In the genomic region with DNA sequence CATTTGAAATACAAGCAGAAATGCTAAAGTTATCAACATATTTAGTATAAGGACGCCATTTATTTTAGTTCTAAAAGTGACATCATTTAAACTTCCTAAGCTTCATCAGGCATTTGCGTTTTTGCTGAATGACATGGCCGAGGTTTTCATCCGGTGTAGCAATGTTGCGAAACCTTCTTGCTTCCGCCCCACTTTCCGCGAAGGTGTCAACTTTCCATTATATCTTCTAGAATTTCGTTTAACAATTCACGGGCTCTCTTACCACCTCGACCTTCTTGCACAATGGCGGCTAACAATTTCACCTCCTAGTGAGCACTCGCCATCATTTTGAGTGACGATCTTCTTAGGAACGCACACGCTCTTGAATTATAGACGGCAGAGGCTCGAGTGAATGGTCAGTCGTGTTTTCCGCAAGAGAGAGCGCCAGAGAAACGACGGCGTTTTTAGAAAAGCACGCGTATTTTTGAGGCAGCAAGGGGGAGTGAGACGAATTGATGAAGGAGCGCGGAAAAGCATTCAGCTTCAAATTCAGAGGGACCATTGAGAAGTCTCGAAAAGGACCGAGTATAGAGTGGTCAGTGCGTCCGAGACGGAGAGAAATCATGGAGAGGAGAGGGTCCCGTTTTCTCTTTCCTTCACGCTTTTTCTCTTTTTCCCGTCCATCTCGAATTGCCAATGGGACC, we compare ENCODE assay signal across 8 worm cellular contexts.
TF ChIP-seq lines count a peak whose summit lies in the region.

No protein-coding gene starts in this region.

TF ChIP-seq in whole organism, L1 larva, 84 proteins besides CTCF, POLR2A, EP300 and RAD21 (continues in another document):
- no peak for TF ChIP-seq sup-37 (GFP tag; optimal IDR thresholded peaks at IDR 0.05; lab: Kevin White, UChicago)
- no peak for TF ChIP-seq unc-30 (tag; optimal IDR thresholded peaks at IDR 0.05; lab: Kevin White, UChicago)
- TF ChIP-seq pag-3 (tag; optimal IDR thresholded peaks at IDR 0.05; lab: Kevin White, UChicago; ENCODE audit: borderline replicate concordance, insufficient read depth), result no peak
- TF ChIP-seq C04F5.9 (tag; optimal IDR thresholded peaks at IDR 0.05; lab: Kevin White, UChicago), result no peak
- no peak for TF ChIP-seq zag-1 (tag; optimal IDR thresholded peaks at IDR 0.05; lab: Kevin White, UChicago)
- no peak for TF ChIP-seq blmp-1 (tag; optimal IDR thresholded peaks at IDR 0.05; lab: Kevin White, UChicago)
- TF ChIP-seq nhr-71 (tag; optimal IDR thresholded peaks at IDR 0.05; lab: Kevin White, UChicago), result peak; percentile 40
- TF ChIP-seq nhr-19 (GFP tag; conservative IDR thresholded peaks at IDR 0.05; lab: Robert Waterston, UW), result no peak
- no peak for TF ChIP-seq isw-1 (GFP tag; IDR thresholded peaks at IDR 0.05; lab: Robert Waterston, UW)
- no peak for TF ChIP-seq swsn-7 (tag; optimal IDR thresholded peaks at IDR 0.05; lab: Kevin White, UChicago)

TF ChIP-seq in whole organism, L2 larva, 48 proteins besides CTCF, POLR2A, EP300 and RAD21 (continues in another document):
- TF ChIP-seq gmeb-1 (tag; optimal IDR thresholded peaks at IDR 0.05; lab: Kevin White, UChicago) (no peak), lsy-2 (tag; optimal IDR thresholded peaks at IDR 0.05; lab: Kevin White, UChicago) (no peak), dmd-4 (tag; optimal IDR thresholded peaks at IDR 0.05; lab: Kevin White, UChicago) (no peak), nhr-23 (tag; optimal IDR thresholded peaks at IDR 0.05; lab: Kevin White, UChicago) (no peak), nhr-6 (tag; optimal IDR thresholded peaks at IDR 0.05; lab: Kevin White, UChicago) (no peak), nhr-237 (tag; optimal IDR thresholded peaks at IDR 0.05; lab: Kevin White, UChicago) (no peak), elt-1 (tag; optimal IDR thresholded peaks at IDR 0.05; lab: Kevin White, UChicago) (no peak), sem-4 (tag; optimal IDR thresholded peaks at IDR 0.05; lab: Kevin White, UChicago) (no peak), nhr-129 (tag; optimal IDR thresholded peaks at IDR 0.05; lab: Kevin White, UChicago) (peak; percentile 33), unc-55 (GFP tag; optimal IDR thresholded peaks at IDR 0.05; lab: Kevin White, UChicago) (peak; percentile 50), F13H6.1 (tag; optimal IDR thresholded peaks at IDR 0.05; lab: Kevin White, UChicago) (peak; percentile 71)

TF ChIP-seq in whole organism, L3 larva, 47 proteins besides CTCF, POLR2A, EP300 and RAD21:
- TF ChIP-seq pqm-1 (tag; optimal IDR thresholded peaks at IDR 0.05; lab: Kevin White, UChicago), result no peak
- no peak for TF ChIP-seq nhr-12 (tag; optimal IDR thresholded peaks at IDR 0.05; lab: Kevin White, UChicago)
- peak; percentile 50 for TF ChIP-seq lin-39 (tag; optimal IDR thresholded peaks at IDR 0.05; lab: Kevin White, UChicago)
- TF ChIP-seq nfya-1 (tag; optimal IDR thresholded peaks at IDR 0.05; lab: Kevin White, UChicago; ENCODE audit: insufficient read depth), result peak; percentile 73
- TF ChIP-seq ceh-9 (tag; optimal IDR thresholded peaks at IDR 0.05; lab: Kevin White, UChicago), result no peak
- TF ChIP-seq lin-15B (tag; optimal IDR thresholded peaks at IDR 0.05; lab: Kevin White, UChicago), result no peak
- peak; percentile 28 for TF ChIP-seq mdl-1 (tag; optimal IDR thresholded peaks at IDR 0.05; lab: Kevin White, UChicago)
- no peak for TF ChIP-seq fkh-2 (tag; optimal IDR thresholded peaks at IDR 0.05; lab: Kevin White, UChicago)
- TF ChIP-seq hmg-11 (tag; optimal IDR thresholded peaks at IDR 0.05; lab: Kevin White, UChicago), result peak; percentile 19
- TF ChIP-seq nhr-237 (tag; optimal IDR thresholded peaks at IDR 0.05; lab: Kevin White, UChicago), result no peak
- TF ChIP-seq sea-2 (GFP tag; optimal IDR thresholded peaks at IDR 0.05; lab: Kevin White, UChicago), result no peak

TF ChIP-seq in whole organism, L4 larva, 104 proteins besides CTCF, POLR2A, EP300 and RAD21 (continues in another document):
- peak; percentile 20; the same call in 1 of the 2 replicates for TF ChIP-seq set-16 (GFP tag; IDR thresholded peaks at IDR 0.05; lab: Robert Waterston, UW)
- no peak for TF ChIP-seq aly-2 (tag; optimal IDR thresholded peaks at IDR 0.05; lab: Kevin White, UChicago)
- TF ChIP-seq rbr-2 (tag; optimal IDR thresholded peaks at IDR 0.05; lab: Kevin White, UChicago), result peak; percentile 27
- TF ChIP-seq hlh-11 (tag; optimal IDR thresholded peaks at IDR 0.05; lab: Kevin White, UChicago), result peak; percentile 12
- TF ChIP-seq mdl-1 (tag; optimal IDR thresholded peaks at IDR 0.05; lab: Kevin White, UChicago), result peak in 1 of 2 experiments; percentile 67
- peak; percentile 9 for TF ChIP-seq aha-1 (tag; lab: Kevin White, UChicago)
- no peak for TF ChIP-seq fkh-10 (GFP tag; optimal IDR thresholded peaks at IDR 0.05; lab: Kevin White, UChicago)
- TF ChIP-seq Y75B8A.6 (GFP tag; IDR thresholded peaks at IDR 0.05; lab: Robert Waterston, UW), result no peak
- no peak for TF ChIP-seq F26F4.8 (GFP tag; conservative IDR thresholded peaks at IDR 0.05; lab: Robert Waterston, UW)
- 0 out of 2 replicates have a peak, but pooled peaks have one; percentile 47 for TF ChIP-seq egl-43 (GFP tag; IDR thresholded peaks at IDR 0.05; lab: Robert Waterston, UW)
- no peak for TF ChIP-seq jun-1 (tag; optimal IDR thresholded peaks at IDR 0.05; lab: Kevin White, UChicago)

TF ChIP-seq in whole organism, early embryonic, 17 proteins besides CTCF, POLR2A, EP300 and RAD21:
- TF ChIP-seq hnd-1 (tag; optimal IDR thresholded peaks at IDR 0.05; lab: Kevin White, UChicago) (no peak), ceh-36 (tag; optimal IDR thresholded peaks at IDR 0.05; lab: Kevin White, UChicago) (no peak), tbx-37 (GFP tag; conservative IDR thresholded peaks at IDR 0.05; lab: Robert Waterston, UW) (no peak), F13C5.2 (tag; optimal IDR thresholded peaks at IDR 0.05; lab: Kevin White, UChicago) (no peak), tra-4 (tag; optimal IDR thresholded peaks at IDR 0.05; lab: Kevin White, UChicago) (no peak), ets-7 (tag; optimal IDR thresholded peaks at IDR 0.05; lab: Kevin White, UChicago) (no peak), hmg-4 (GFP tag; optimal IDR thresholded peaks at IDR 0.05; lab: Kevin White, UChicago) (peak; percentile 8)

TF ChIP-seq in whole organism, late embryonic, 69 proteins besides CTCF, POLR2A, EP300 and RAD21 (continues in another document):
- TF ChIP-seq ceh-19 (GFP tag; optimal IDR thresholded peaks at IDR 0.05; lab: Kevin White, UChicago), result peak; percentile 3
- TF ChIP-seq hlh-6 (tag; optimal IDR thresholded peaks at IDR 0.05; lab: Kevin White, UChicago), result no peak
- TF ChIP-seq nhr-11 (tag; optimal IDR thresholded peaks at IDR 0.05; lab: Kevin White, UChicago), result no peak
- no peak for TF ChIP-seq dve-1 (tag; optimal IDR thresholded peaks at IDR 0.05; lab: Kevin White, UChicago)
- no peak for TF ChIP-seq ceh-14 (tag; optimal IDR thresholded peaks at IDR 0.05; lab: Kevin White, UChicago)
- no peak for TF ChIP-seq pqm-1 (tag; optimal IDR thresholded peaks at IDR 0.05; lab: Kevin White, UChicago)
- no peak for TF ChIP-seq fkh-6 (tag; optimal IDR thresholded peaks at IDR 0.05; lab: Kevin White, UChicago)
- peak; percentile 4 for TF ChIP-seq ceh-18 (tag; optimal IDR thresholded peaks at IDR 0.05; lab: Kevin White, UChicago)
- no peak for TF ChIP-seq ztf-16 (tag; optimal IDR thresholded peaks at IDR 0.05; lab: Kevin White, UChicago)
- TF ChIP-seq fkh-10 (GFP tag; optimal IDR thresholded peaks at IDR 0.05; lab: Kevin White, UChicago), result no peak
- no peak for TF ChIP-seq madf-2 (tag; optimal IDR thresholded peaks at IDR 0.05; lab: Kevin White, UChicago)
- TF ChIP-seq K09A11.1 (tag; optimal IDR thresholded peaks at IDR 0.05; lab: Kevin White, UChicago; ENCODE audit: insufficient read depth), result no peak
- no peak for TF ChIP-seq tbx-2 (tag; optimal IDR thresholded peaks at IDR 0.05; lab: Kevin White, UChicago)
- no peak for TF ChIP-seq K02D7.2 (tag; optimal IDR thresholded peaks at IDR 0.05; lab: Kevin White, UChicago)

TF ChIP-seq in whole organism, mixed stage, embryonic, 35 proteins besides CTCF, POLR2A, EP300 and RAD21:
- TF ChIP-seq ces-1 (GFP tag; optimal IDR thresholded peaks at IDR 0.05; lab: Kevin White, UChicago) (peak; percentile 32), unc-120 (tag; optimal IDR thresholded peaks at IDR 0.05; lab: Kevin White, UChicago; ENCODE audit: poor library complexity, severe bottlenecking) (peak; percentile 25), flh-1 (GFP tag; optimal IDR thresholded peaks at IDR 0.05; lab: Kevin White, UChicago) (no peak)
TF ChIP-seq in whole organism, mixed stage, embryonic: peak in this region for 2.

TF ChIP-seq in whole organism, young adult, 124 proteins besides CTCF, POLR2A, EP300 and RAD21:
- TF ChIP-seq ets-4 (GFP tag; optimal IDR thresholded peaks at IDR 0.05; lab: Kevin White, UChicago), result no peak
- peak; percentile 31; the same call in 1 of the 2 replicates for TF ChIP-seq cebp-1 (GFP tag; IDR thresholded peaks at IDR 0.05; lab: Robert Waterston, UW)
- TF ChIP-seq cebp-1 (tag; optimal IDR thresholded peaks at IDR 0.05; lab: Kevin White, UChicago), result peak; percentile 81
- TF ChIP-seq mel-28 (tag; optimal IDR thresholded peaks at IDR 0.05; lab: Kevin White, UChicago; ENCODE audit: borderline replicate concordance), result no peak
- no peak for TF ChIP-seq Y79H2A.3 (GFP tag; conservative IDR thresholded peaks at IDR 0.05; lab: Robert Waterston, UW)
- no peak for TF ChIP-seq madf-6 (GFP tag; IDR thresholded peaks at IDR 0.05; lab: Robert Waterston, UW)
- TF ChIP-seq dox-1 (GFP tag; IDR thresholded peaks at IDR 0.05; lab: Robert Waterston, UW), result 0 out of 2 replicates have a peak, but pooled peaks have one; percentile 4
- peak; percentile 69 for TF ChIP-seq zfh-2 (GFP tag; conservative IDR thresholded peaks at IDR 0.05; lab: Robert Waterston, UW)
